Worm (Caenorhabditis elegans) whole organism, L4/young adult: ENCODE data around the gene C49C3.10.

Experiments used
- dao-5 ChIP-seq: sonication (generic microtip); optimal IDR thresholded peaks from 2 replicates; lab custom pipeline; 2016; ENCODE audit warnings: missing genotype, missing genetic modification characterization, moderate library complexity, missing compliant biosample characterization
- him-1 ChIP-seq: sonication (generic microtip); optimal IDR thresholded peaks from 2 replicates; lab custom pipeline; 2016; ENCODE audit warnings: missing genotype, missing genetic modification reagents, missing genetic modification characterization, missing compliant biosample characterization

DNA sequence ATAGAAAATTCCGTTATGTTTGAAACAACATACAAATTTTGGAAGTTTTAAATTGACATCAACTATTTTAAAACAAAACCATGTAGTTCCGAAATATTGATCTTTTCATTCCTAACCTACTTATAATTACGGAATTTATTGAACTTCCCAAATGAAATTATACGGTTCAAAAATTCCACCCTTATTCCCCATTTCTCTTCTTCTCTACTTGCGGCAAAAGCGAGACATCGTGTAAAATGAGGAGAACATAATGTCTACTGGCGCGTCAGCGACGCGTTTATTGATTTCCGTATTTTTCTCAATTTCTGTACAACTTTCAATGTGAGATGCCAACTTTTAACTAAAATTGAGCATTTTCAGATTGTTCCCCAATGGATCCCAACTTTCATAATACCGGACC is 9.9 kb downstream of the C49C3.10 start, which contains the start of gene ceh-88:
- TF ChIP-seq him-1 (tag; lab: Kevin White, UChicago) (no peak), dao-5 (no peak)
